Worm (Caenorhabditis elegans) whole organism, young adult: ENCODE results near the gene C36A4.10.

Source experiments
- D2030.7 ChIP-seq: fragments of 200-800 bp; sonication (Bioruptor generic); IDR thresholded peaks from 2 replicates; pipeline ENCODE4 v1.3.6; 2022; ENCODE audit warnings: missing genetic modification reagents, missing genetic modification characterization, missing compliant biosample characterization
- F33H1.4 ChIP-seq: fragments of 200-800 bp; sonication (Bioruptor generic); IDR thresholded peaks from 2 replicates; pipeline ENCODE4 v1.3.6; 2022; ENCODE audit warnings: missing genetic modification reagents, missing genetic modification characterization, missing compliant biosample characterization
- F52B5.7 ChIP-seq: sonication (generic microtip); optimal IDR thresholded peaks from 2 replicates; lab custom pipeline; 2016; ENCODE audit warnings: mild to moderate bottlenecking, missing genetic modification characterization, missing compliant biosample characterization
- K11D2.4 ChIP-seq: fragments of 200-800 bp; sonication (Bioruptor generic); IDR thresholded peaks from 2 replicates; pipeline ENCODE4 v1.3.6; 2022; ENCODE audit warnings: missing genetic modification reagents, missing genetic modification characterization, missing compliant biosample characterization
- T26A5.8 ChIP-seq: sonication (generic microtip); optimal IDR thresholded peaks from 2 replicates; lab custom pipeline; 2016; ENCODE audit warnings: missing genetic modification characterization, missing compliant biosample characterization
- Y53F4B.3 ChIP-seq: fragments of 200-800 bp; sonication (Bioruptor generic); IDR thresholded peaks from 2 replicates; pipeline ENCODE4 v1.3.6; 2022; ENCODE audit warnings: missing genetic modification reagents, missing genetic modification characterization, missing compliant biosample characterization
- Y56A3A.18 ChIP-seq: fragments of 200-800 bp; sonication (Bioruptor generic); IDR thresholded peaks from 2 replicates; pipeline ENCODE4 v1.3.6; 2022; ENCODE audit warnings: missing genetic modification reagents, missing genetic modification characterization, missing compliant biosample characterization
- akir-1 ChIP-seq: fragments of 200-800 bp; sonication (Bioruptor generic); optimal IDR thresholded peaks from 2 replicates; lab custom pipeline; 2018; ENCODE audit warnings: mild to moderate bottlenecking, missing genetic modification characterization, moderate library complexity, missing compliant biosample characterization
- aptf-2 ChIP-seq: fragments of 200-800 bp; sonication (Bioruptor generic); conservative IDR thresholded peaks from 2 replicates; pipeline ENCODE4 v1.3.6; 2022; ENCODE audit warnings: missing genetic modification reagents, missing genetic modification characterization, missing compliant biosample characterization
- atf-7 ChIP-seq: sonication (generic microtip); optimal IDR thresholded peaks from 2 replicates; lab custom pipeline; 2017; ENCODE audit warnings: mild to moderate bottlenecking, missing genetic modification characterization, missing compliant biosample characterization
- attf-3 ChIP-seq: fragments of 200-800 bp; sonication (Bioruptor generic); conservative IDR thresholded peaks from 2 replicates; pipeline ENCODE4 v1.3.6; 2022; ENCODE audit warnings: missing genetic modification reagents, missing genetic modification characterization, missing compliant biosample characterization
- attf-6 ChIP-seq: fragments of 200-800 bp; sonication (Bioruptor generic); IDR thresholded peaks from 2 replicates; pipeline ENCODE4 v1.3.6; 2022; ENCODE audit warnings: missing genetic modification reagents, missing genetic modification characterization, missing compliant biosample characterization
- bed-1 ChIP-seq: fragments of 200-800 bp; sonication (Bioruptor generic); IDR thresholded peaks from 2 replicates; pipeline ENCODE4 v1.3.6; 2022; ENCODE audit warnings: missing genetic modification reagents, missing genetic modification characterization, missing compliant biosample characterization
- bed-2 ChIP-seq: fragments of 200-800 bp; sonication (Bioruptor generic); IDR thresholded peaks from 2 replicates; pipeline ENCODE4 v1.3.6; 2022; ENCODE audit warnings: missing genetic modification reagents, missing genetic modification characterization, missing compliant biosample characterization
- ccch-3 ChIP-seq: fragments of 200-800 bp; sonication (Bioruptor generic); optimal IDR thresholded peaks from 2 replicates; lab custom pipeline; 2018; ENCODE audit warnings: mild to moderate bottlenecking, missing genetic modification characterization, missing compliant biosample characterization
- ceh-100 ChIP-seq: fragments of 200-800 bp; sonication (Bioruptor generic); IDR thresholded peaks from 2 replicates; pipeline ENCODE4 v1.3.6; 2022; ENCODE audit warnings: missing genetic modification reagents, missing genetic modification characterization, missing compliant biosample characterization
- efl-1 ChIP-seq: fragments of 150-350 bp; optimal IDR thresholded peaks from 2 replicates; lab custom pipeline; 2014; ENCODE audit warnings: missing biosample characterization, missing genetic modification reagents, missing genetic modification characterization
- egl-44 ChIP-seq: fragments of 200-800 bp; sonication (Bioruptor generic); IDR thresholded peaks from 2 replicates; pipeline ENCODE4 v1.3.6; 2022; ENCODE audit warnings: missing genetic modification reagents, missing genetic modification characterization, missing compliant biosample characterization
- egrh-3 ChIP-seq: fragments of 200-800 bp; sonication (Bioruptor generic); IDR thresholded peaks from 2 replicates; pipeline ENCODE4 v1.3.6; 2022; ENCODE audit warnings: missing genetic modification reagents, missing genetic modification characterization, missing compliant biosample characterization
- ets-4 ChIP-seq: fragments of 200-800 bp; sonication (Bioruptor generic); optimal IDR thresholded peaks from 2 replicates; lab custom pipeline; 2018; ENCODE audit warnings: mild to moderate bottlenecking, missing genetic modification characterization, missing compliant biosample characterization
- fkh-3 ChIP-seq: sonication (generic microtip); optimal IDR thresholded peaks from 2 replicates; lab custom pipeline; 2016; ENCODE audit warnings: mild to moderate bottlenecking, missing genetic modification characterization, missing compliant biosample characterization
- hlh-26 ChIP-seq: fragments of 200-800 bp; sonication (Bioruptor generic); conservative IDR thresholded peaks from 2 replicates; pipeline ENCODE4 v1.3.6; 2022; ENCODE audit warnings: missing genetic modification reagents, missing genetic modification characterization, missing compliant biosample characterization
- hmg-1.2 ChIP-seq: fragments of 200-800 bp; sonication (Bioruptor generic); IDR thresholded peaks from 2 replicates; pipeline ENCODE4 v1.3.6; 2022; ENCODE audit warnings: missing genetic modification reagents, missing genetic modification characterization, missing compliant biosample characterization
- lin-35 ChIP-seq, 3 experiments: fragments of 150-350 bp in 2 of 3; sonication (generic microtip) in 1 of 3; optimal IDR thresholded peaks; 2 replicates each; lab custom pipeline; 2014 to 2018; ENCODE audit warnings: missing biosample characterization in 3 of 3, missing genetic modification characterization in 3 of 3, missing genetic modification reagents in 3 of 3
- lin-40 ChIP-seq: sonication (generic microtip); optimal IDR thresholded peaks from 2 replicates; lab custom pipeline; 2016; ENCODE audit warnings: missing genetic modification characterization, mild to moderate bottlenecking, missing compliant biosample characterization, missing genotype, missing genetic modification reagents
- lin-54 ChIP-seq: fragments of 200-800 bp; sonication (Bioruptor generic); optimal IDR thresholded peaks from 2 replicates; lab custom pipeline; 2018; ENCODE audit warnings: mild to moderate bottlenecking, missing genetic modification characterization, missing compliant biosample characterization
- lsy-27 ChIP-seq: sonication (generic microtip); optimal IDR thresholded peaks from 2 replicates; lab custom pipeline; 2017; ENCODE audit warnings: missing genetic modification characterization, mild to moderate bottlenecking, missing compliant biosample characterization, antibody characterized with exemption, missing genotype, borderline replicate concordance; ENCODE audit not compliant: insufficient read depth
- nfya-1 ChIP-seq: sonication (generic microtip); optimal IDR thresholded peaks from 2 replicates; lab custom pipeline; 2017; ENCODE audit warnings: antibody characterized with exemption, missing compliant biosample characterization, missing genetic modification characterization, borderline replicate concordance; ENCODE audit not compliant: insufficient read depth
- nfyb-1 ChIP-seq: fragments of 200-800 bp; sonication (Bioruptor generic); IDR thresholded peaks from 2 replicates; pipeline ENCODE4 v1.3.6; 2022; ENCODE audit warnings: missing genetic modification reagents, missing genetic modification characterization, missing compliant biosample characterization
- pha-4 ChIP-seq: fragments of 150-350 bp; sonication (generic microtip); optimal IDR thresholded peaks from 2 replicates; lab custom pipeline; 2014; ENCODE audit warnings: missing biosample characterization, missing genetic modification reagents, missing genetic modification characterization
- rcor-1 ChIP-seq: fragments of 200-800 bp; sonication (Bioruptor generic); IDR thresholded peaks from 2 replicates; pipeline ENCODE4 v1.3.6; 2022; ENCODE audit warnings: missing genetic modification reagents, missing genetic modification characterization, missing compliant biosample characterization
- sdz-38 ChIP-seq: sonication (generic microtip); optimal IDR thresholded peaks from 2 replicates; lab custom pipeline; 2016; ENCODE audit warnings: missing genotype, missing genetic modification characterization, missing compliant biosample characterization
- snpc-1.3 ChIP-seq: sonication (generic microtip); optimal IDR thresholded peaks from 2 replicates; lab custom pipeline; 2017; ENCODE audit warnings: missing genetic modification characterization, mild to moderate bottlenecking, missing compliant biosample characterization, antibody characterized with exemption, moderate library complexity, missing genotype, missing genetic modification reagents; ENCODE audit not compliant: insufficient read depth
- snpc-4 ChIP-seq, 5 experiments: fragments of 150-350 bp in 1 of 5; sonication (generic microtip) in 4 of 5; optimal IDR thresholded peaks; 2 replicates each; lab custom pipeline; 2014 to 2018; ENCODE audit warnings: missing genetic modification characterization in 5 of 5, missing biosample characterization in 3 of 5, antibody characterized with exemption in 2 of 5, mild to moderate bottlenecking in 2 of 5, missing compliant biosample characterization in 2 of 5, missing genotype in 2 of 5, moderate library complexity in 2 of 5, missing genetic modification reagents in 1 of 5
- ztf-18 ChIP-seq: sonication (generic microtip); optimal IDR thresholded peaks from 2 replicates; lab custom pipeline; 2016; ENCODE audit warnings: missing genotype, mild to moderate bottlenecking, missing genetic modification characterization, missing compliant biosample characterization
- ztf-26 ChIP-seq: sonication (generic microtip); optimal IDR thresholded peaks from 2 replicates; lab custom pipeline; 2017; ENCODE audit warnings: missing genetic modification characterization, missing compliant biosample characterization
- ztf-6 ChIP-seq: fragments of 200-800 bp; sonication (Bioruptor generic); IDR thresholded peaks from 2 replicates; pipeline ENCODE4 v1.3.6; 2022; ENCODE audit warnings: missing genetic modification reagents, missing genetic modification characterization, missing compliant biosample characterization

Gene C36A4.10

DNA sequence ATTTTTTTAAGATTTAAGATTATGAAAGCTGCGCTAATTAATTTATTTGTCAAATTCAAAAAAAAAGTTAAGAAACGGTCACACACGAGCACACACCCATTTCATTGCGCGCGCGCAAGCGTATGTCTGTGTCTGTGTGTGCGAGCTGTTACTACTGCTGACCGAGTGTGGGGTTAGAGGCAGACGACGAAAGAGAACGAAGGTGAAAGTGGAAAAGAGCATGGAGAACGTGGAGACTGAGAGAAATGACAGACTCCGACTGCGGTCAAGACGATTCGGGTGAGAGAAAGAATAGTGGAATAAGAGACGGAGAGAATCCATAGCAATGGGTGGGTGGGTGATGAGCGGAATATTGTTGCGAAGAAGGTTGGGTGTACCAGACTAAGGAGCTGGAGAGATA lies 11.1 kb downstream of the C36A4.10 start (continued):
- TF ChIP-seq snpc-4 (GFP tag; optimal IDR thresholded peaks at IDR 0.05; lab: Kevin White, UChicago) = no peak
- peak in 3 of 4 experiments; percentile 8 to 67 (median 36) for TF ChIP-seq snpc-4 (tag; optimal IDR thresholded peaks at IDR 0.05; lab: Kevin White, UChicago)
- TF ChIP-seq D2030.7 = no peak
- no peak for TF ChIP-seq efl-1 (GFP tag; lab: Kevin White, UChicago)
- no peak for TF ChIP-seq ztf-26 (tag; lab: Kevin White, UChicago)
- TF ChIP-seq ztf-18 = peak; percentile 40
- TF ChIP-seq egrh-3 (GFP tag; lab: Robert Waterston, UW) = 0 out of 2 replicates have a peak, but pooled peaks have one; percentile 29
- TF ChIP-seq sdz-38 (tag; lab: Kevin White, UChicago) = no peak
- no peak for TF ChIP-seq Y56A3A.18
- TF ChIP-seq ceh-100 = no peak
- TF ChIP-seq egl-44 = no peak
- TF ChIP-seq nfya-1 (tag; lab: Kevin White, UChicago) = no peak
- TF ChIP-seq rcor-1 = peak; percentile 48
- TF ChIP-seq attf-6 (GFP tag; lab: Robert Waterston, UW) = no peak
- peak; percentile 67; the same call in 1 of the 2 replicates for TF ChIP-seq nfyb-1 (GFP tag; lab: Robert Waterston, UW)
- no peak for TF ChIP-seq F33H1.4 (GFP tag; lab: Robert Waterston, UW)
- peak in 1 of 3 experiments; percentile 55 for TF ChIP-seq lin-35 (GFP tag; optimal IDR thresholded peaks at IDR 0.05; lab: Kevin White, UChicago)
- no peak for TF ChIP-seq atf-7 (tag; lab: Kevin White, UChicago)
- TF ChIP-seq hmg-1.2 = peak; percentile 93
- TF ChIP-seq Y53F4B.3 (GFP tag; lab: Robert Waterston, UW) = no peak
- TF ChIP-seq aptf-2 (GFP tag; lab: Robert Waterston, UW) = no peak
- 0 out of 2 replicates have a peak, but pooled peaks have one; percentile 23 for TF ChIP-seq attf-3 (GFP tag; lab: Robert Waterston, UW)
- no peak for TF ChIP-seq K11D2.4 (GFP tag; lab: Robert Waterston, UW)
- no peak for TF ChIP-seq F52B5.7 (tag; lab: Kevin White, UChicago)
- TF ChIP-seq ets-4 (GFP tag; lab: Kevin White, UChicago) = peak; percentile 1

DNA sequence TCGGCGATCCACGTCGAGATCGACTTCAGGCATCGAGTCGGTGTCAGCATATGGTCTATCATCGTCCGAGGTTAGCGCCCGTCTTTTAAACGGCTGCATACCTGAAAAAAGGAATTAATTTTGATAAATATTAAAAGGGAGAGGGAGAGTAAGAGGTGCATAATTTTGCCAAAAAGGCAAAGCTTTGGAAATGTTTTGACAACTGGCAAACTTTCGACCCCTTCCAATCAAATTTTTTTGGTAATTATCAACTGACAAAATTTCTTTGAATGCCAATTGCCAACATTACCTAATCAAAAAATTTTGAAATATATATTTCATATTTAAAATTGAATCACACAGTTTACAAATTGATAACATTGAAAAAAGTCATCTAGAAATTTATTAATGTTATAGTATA lies 11.7 kb downstream of the C36A4.10 start, which contains the start of gene dpy-27:
Gene dpy-27, minus strand, starts transcription at position 101 of the 400 bp plus-strand sequence.
- no peak for TF ChIP-seq pha-4
- no peak for TF ChIP-seq hlh-26 (GFP tag; lab: Robert Waterston, UW)

DNA sequence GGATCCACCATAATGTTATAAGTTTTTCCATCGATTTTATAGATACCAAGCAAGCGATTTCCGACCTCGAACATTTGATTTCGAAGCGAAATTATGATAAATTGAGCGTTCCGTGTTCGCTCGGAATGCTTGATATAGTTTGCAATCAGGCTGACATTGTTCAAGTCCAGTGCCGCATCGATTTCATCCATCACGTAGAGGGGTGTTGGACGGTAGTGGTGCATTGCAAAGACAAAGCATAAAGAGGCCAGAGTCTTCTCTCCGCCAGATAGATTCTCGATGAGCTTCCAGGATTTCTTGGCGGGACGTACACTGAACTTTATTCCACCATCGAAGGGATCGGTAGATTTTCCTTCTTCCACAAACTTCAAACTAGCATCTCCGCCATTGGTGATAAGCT lies 16.9 kb downstream of the C36A4.10 start:
- TF ChIP-seq rcor-1 = no peak
- TF ChIP-seq snpc-1.3 (tag; lab: Kevin White, UChicago) = no peak
- TF ChIP-seq akir-1 = no peak
- no peak for TF ChIP-seq lsy-27 (tag; lab: Kevin White, UChicago)
- no peak for TF ChIP-seq T26A5.8 (tag; lab: Kevin White, UChicago)
- no peak for TF ChIP-seq lin-40 (tag; lab: Kevin White, UChicago)
- no peak for TF ChIP-seq bed-2 (GFP tag; lab: Robert Waterston, UW)
- TF ChIP-seq hlh-26 (GFP tag; lab: Robert Waterston, UW) = no peak
- no peak for TF ChIP-seq ets-4 (GFP tag; lab: Kevin White, UChicago)
- TF ChIP-seq hmg-1.2 = no peak
- TF ChIP-seq ztf-6 = no peak
- TF ChIP-seq lin-54 (GFP tag; lab: Kevin White, UChicago) = no peak
- no peak for TF ChIP-seq pha-4
- no peak for TF ChIP-seq ccch-3
- no peak for TF ChIP-seq F52B5.7 (tag; lab: Kevin White, UChicago)
- TF ChIP-seq fkh-3 = no peak
- no peak for TF ChIP-seq bed-1
